Worm (Caenorhabditis elegans): Measurements from ENCODE around the gene Y8A9A.2.
"Not testable (repeated sequence)": the region's sequence is repeated elsewhere in the genome, so short reads cannot be mapped to it uniquely, and the experiment has no call there.

Y8A9A.2 gene

DNA sequence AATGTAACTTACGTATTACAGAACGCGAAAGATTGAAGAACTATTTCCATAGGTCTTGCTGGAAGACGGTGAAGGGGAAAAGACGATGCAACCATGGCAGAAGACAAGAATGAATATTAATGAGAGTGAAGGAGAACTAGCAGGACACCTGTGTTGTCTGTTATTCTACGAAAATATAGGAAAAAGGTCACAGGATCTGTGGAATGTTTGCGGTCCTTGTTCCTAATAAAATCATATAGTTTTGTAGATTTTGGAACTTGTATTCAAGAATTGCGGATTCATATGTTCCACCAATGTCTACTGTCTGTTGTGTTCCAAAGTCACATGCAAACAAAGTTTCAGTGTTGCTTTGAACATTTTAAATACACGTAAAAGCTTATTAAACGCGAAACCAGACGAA is 43.2 kb upstream of the Y8A9A.2 start, which contains the start of gene sdz-11:
TSS of gene sdz-11 (minus strand) at position 101 of the 400 bp plus-strand sequence.
- no peak for TF ChIP-seq Y67H2A.10 (GFP tag; conservative IDR thresholded peaks at IDR 0.05)

DNA sequence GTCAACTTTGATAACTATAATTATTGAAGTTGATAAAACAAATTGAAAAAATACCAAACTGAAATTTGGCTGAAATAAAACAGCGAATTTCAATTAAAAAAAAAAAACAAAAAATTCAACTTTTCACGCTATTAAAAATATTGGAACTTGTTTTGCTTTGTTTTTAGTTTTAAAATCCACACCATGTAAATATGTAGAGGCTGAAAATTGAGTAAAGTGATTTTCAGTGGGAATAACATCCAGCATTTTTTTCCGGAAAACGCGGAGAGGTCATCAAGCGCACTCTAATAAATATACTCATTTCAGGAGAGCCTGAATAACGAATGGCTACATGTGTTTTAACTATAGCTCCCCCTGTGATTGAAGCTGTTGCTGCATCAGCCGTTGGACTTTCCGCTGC is 41.8 kb upstream of the Y8A9A.2 start, which contains the start of gene rcd-1:
TSS of gene rcd-1 (plus strand) at position 301 of the 400 bp plus-strand sequence.
- no peak for TF ChIP-seq F57A8.1 (GFP tag; optimal IDR thresholded peaks at IDR 0.05)
- no peak for TF ChIP-seq chd-7 (tag; optimal IDR thresholded peaks at IDR 0.05)
- 0 out of 2 replicates have a peak, but pooled peaks have one; percentile 20 for TF ChIP-seq bed-1 (GFP tag; IDR thresholded peaks at IDR 0.05)

DNA sequence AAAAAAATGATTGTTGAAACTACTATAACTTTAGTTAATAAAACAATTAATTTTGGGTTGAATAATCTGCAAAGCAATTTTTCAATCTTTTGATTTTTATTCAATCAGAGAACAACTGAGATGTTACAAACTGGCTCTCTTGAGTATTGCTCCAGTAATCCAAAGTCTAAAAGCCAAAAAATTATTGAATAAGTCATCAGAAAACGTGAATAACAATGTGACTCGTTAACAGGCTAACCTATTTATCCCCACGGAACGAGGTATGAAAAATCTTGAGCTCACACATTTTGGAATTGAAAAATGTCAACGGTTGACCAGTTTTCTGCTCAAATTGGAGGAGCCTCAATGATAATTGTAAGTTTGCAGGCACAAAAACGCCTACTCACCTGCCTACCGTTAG is 37.9 kb upstream of the Y8A9A.2 start, which contains the start of gene srx-111:
TSS of gene srx-111 (plus strand) at position 301 of the 400 bp plus-strand sequence.
- TF ChIP-seq ccch-3 (GFP tag; optimal IDR thresholded peaks at IDR 0.05) (no peak), ZK185.1 (tag; optimal IDR thresholded peaks at IDR 0.05; ENCODE audit: poor library complexity, severe bottlenecking) (no peak), ceh-27 (GFP tag; optimal IDR thresholded peaks at IDR 0.05) (no peak), ztf-3 (GFP tag; optimal IDR thresholded peaks at IDR 0.05) (no peak), ztf-18 (tag; optimal IDR thresholded peaks at IDR 0.05) (no peak), xnd-1 (tag; optimal IDR thresholded peaks at IDR 0.05) (no peak), attf-3 (GFP tag; conservative IDR thresholded peaks at IDR 0.05) (no peak), aptf-2 (GFP tag; conservative IDR thresholded peaks at IDR 0.05) (no peak), snpc-1.3 (tag; optimal IDR thresholded peaks at IDR 0.05; ENCODE audit: insufficient read depth) (no peak), zim-3 (tag; optimal IDR thresholded peaks at IDR 0.05) (no peak), madf-10 (tag; optimal IDR thresholded peaks at IDR 0.05) (no peak), nhr-90 (tag; optimal IDR thresholded peaks at IDR 0.05) (no peak), ceh-58 (GFP tag; IDR thresholded peaks at IDR 0.05) (no peak)

- TF ChIP-seq C06A6.2 (GFP tag; conservative IDR thresholded peaks at IDR 0.05) (no peak), ztf-6 (GFP tag; IDR thresholded peaks at IDR 0.05) (no peak)
Observed at ce11 chrII:3759010-3759409, 36.4 kb upstream of the Y8A9A.2 start, which contains the start of gene T24E12.12. T24E12.12 (plus strand) TSS chrII:3759290.

DNA sequence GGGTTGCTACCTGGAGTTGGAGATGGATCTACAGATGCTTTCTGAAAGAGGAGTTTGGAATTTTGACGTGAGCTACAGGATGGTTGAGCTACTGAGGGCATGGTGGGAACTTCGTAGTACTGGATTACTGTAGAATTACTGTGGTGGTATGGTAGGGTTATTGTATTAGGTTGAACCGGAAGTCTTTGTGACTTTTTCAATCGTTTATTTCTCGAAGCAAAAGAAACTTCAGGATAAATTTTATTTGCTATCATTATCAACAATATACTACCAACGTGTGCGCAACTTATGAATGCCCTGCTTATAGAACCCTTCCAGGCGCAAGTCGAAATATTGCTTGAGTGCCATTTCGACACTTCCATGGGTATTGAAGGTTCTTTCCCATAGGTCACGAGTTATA is 33.8 kb upstream of the Y8A9A.2 start, which contains the start of gene T24E12.6:
TSS of gene T24E12.6 (minus strand) at position 101 of the 400 bp plus-strand sequence.
- not testable (repeated sequence) for TF ChIP-seq somi-1 (GFP tag; optimal IDR thresholded peaks at IDR 0.05); cebp-1 (GFP tag; IDR thresholded peaks at IDR 0.05); cebp-1 (tag; optimal IDR thresholded peaks at IDR 0.05); egrh-3 (GFP tag; IDR thresholded peaks at IDR 0.05)

ce11 chrII:3764486-3764885 is 30.9 kb upstream of the Y8A9A.2 start, which contains the start of gene srx-112:
srx-112 (minus strand) TSS chrII:3764586.
- TF ChIP-seq hmg-1.2 (GFP tag; IDR thresholded peaks at IDR 0.05) (no peak), repo-1 (tag; optimal IDR thresholded peaks at IDR 0.05) (no peak), ztf-28 (GFP tag; IDR thresholded peaks at IDR 0.05) (no peak), hlh-26 (GFP tag; conservative IDR thresholded peaks at IDR 0.05) (no peak), B0035.1 (tag; optimal IDR thresholded peaks at IDR 0.05) (no peak), Y56A3A.18 (GFP tag; IDR thresholded peaks at IDR 0.05) (no peak), sptf-2 (GFP tag; optimal IDR thresholded peaks at IDR 0.05) (no peak), Y67H2A.10 (GFP tag; conservative IDR thresholded peaks at IDR 0.05) (no peak), attf-3 (GFP tag; conservative IDR thresholded peaks at IDR 0.05) (no peak), ekl-4 (GFP tag; IDR thresholded peaks at IDR 0.05) (no peak), ztf-25 (GFP tag; IDR thresholded peaks at IDR 0.05) (no peak), Y53F4B.3 (GFP tag; IDR thresholded peaks at IDR 0.05) (no peak), F10E7.11 (tag; optimal IDR thresholded peaks at IDR 0.05) (no peak), unc-130 (GFP tag; optimal IDR thresholded peaks at IDR 0.05) (no peak), lin-54 (GFP tag; optimal IDR thresholded peaks at IDR 0.05) (no peak), egrh-3 (GFP tag; IDR thresholded peaks at IDR 0.05) (no peak)
